Worm (Caenorhabditis elegans) whole organism, mixed stage, embryonic: ENCODE measurements around the gene fbxa-62.

Experiments
- blmp-1 ChIP-seq: fragments of 150-350 bp; optimal IDR thresholded peaks from 2 replicates; lab custom pipeline; 2014; ENCODE audit warnings: missing biosample characterization, missing genetic modification characterization
- ceh-39 ChIP-seq: fragments of 150-350 bp; optimal IDR thresholded peaks from 2 replicates; lab custom pipeline; 2014; ENCODE audit warnings: missing biosample characterization, missing genetic modification characterization
- cnd-1 ChIP-seq: fragments of 200-800 bp; sonication (Bioruptor generic); optimal IDR thresholded peaks from 2 replicates; lab custom pipeline; 2018; ENCODE audit warnings: mild to moderate bottlenecking, missing genetic modification characterization, missing compliant biosample characterization
- lsy-2 ChIP-seq: fragments of 150-350 bp; optimal IDR thresholded peaks from 2 replicates; lab custom pipeline; 2014; ENCODE audit warnings: missing biosample characterization, missing genetic modification characterization
- mls-2 ChIP-seq: sonication (generic microtip); optimal IDR thresholded peaks from 2 replicates; lab custom pipeline; 2016; ENCODE audit warnings: mild to moderate bottlenecking, missing genetic modification characterization, moderate library complexity, missing compliant biosample characterization
- nhr-12 ChIP-seq: fragments of 150-350 bp; optimal IDR thresholded peaks from 2 replicates; lab custom pipeline; 2014; ENCODE audit warnings: missing biosample characterization, missing genetic modification characterization
- nhr-28 ChIP-seq: fragments of 150-350 bp; optimal IDR thresholded peaks from 2 replicates; lab custom pipeline; 2014; ENCODE audit warnings: missing biosample characterization, missing genetic modification characterization
- pha-4 ChIP-seq: fragments of 150-350 bp; optimal IDR thresholded peaks from 2 replicates; lab custom pipeline; 2018; ENCODE audit warnings: missing biosample characterization, missing genetic modification reagents, missing genetic modification characterization
- snpc-4 ChIP-seq: fragments of 150-350 bp; optimal IDR thresholded peaks from 2 replicates; lab custom pipeline; 2014; ENCODE audit warnings: missing biosample characterization, missing genetic modification characterization
- unc-39 ChIP-seq: fragments of 150-350 bp; optimal IDR thresholded peaks from 2 replicates; lab custom pipeline; 2014; ENCODE audit warnings: missing biosample characterization, missing genetic modification characterization
- zip-8 ChIP-seq: fragments of 150-350 bp; optimal IDR thresholded peaks from 2 replicates; lab custom pipeline; 2014; ENCODE audit warnings: missing biosample characterization, missing genetic modification characterization
- ztf-11 ChIP-seq: fragments of 150-350 bp; optimal IDR thresholded peaks from 2 replicates; lab custom pipeline; 2014; ENCODE audit warnings: missing biosample characterization, missing genetic modification characterization

DNA sequence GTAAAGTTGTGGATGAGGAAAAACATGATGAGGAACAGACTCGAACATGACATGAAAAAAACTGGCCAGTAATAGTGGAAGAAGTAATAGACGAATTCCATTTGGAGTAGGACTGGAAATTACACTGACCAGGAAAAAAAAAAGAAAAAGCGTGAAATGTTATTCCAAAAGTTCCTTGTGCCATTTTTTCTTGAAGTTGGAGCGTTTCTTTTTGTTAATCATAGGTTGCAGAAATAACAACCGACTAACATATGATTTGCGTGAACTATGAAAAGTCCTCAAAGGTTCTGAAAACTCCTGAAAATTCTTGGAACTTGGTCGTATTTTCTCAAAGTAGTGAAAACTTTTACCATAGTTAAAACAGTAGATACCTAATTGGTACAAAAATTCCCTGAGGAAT is 18.2 kb downstream of the fbxa-62 start, which contains the start of gene srd-67:
- no peak for TF ChIP-seq pha-4 (tag; lab: Kevin White, UChicago)
- TF ChIP-seq mls-2 = no peak
- TF ChIP-seq lsy-2 (tag; lab: Kevin White, UChicago) = no peak
- no peak for TF ChIP-seq unc-39 (tag; lab: Kevin White, UChicago)
- TF ChIP-seq nhr-28 (tag; lab: Kevin White, UChicago) = no peak
- TF ChIP-seq snpc-4 (tag; lab: Kevin White, UChicago) = no peak
- TF ChIP-seq ztf-11 = no peak
- no peak for TF ChIP-seq blmp-1 (tag; lab: Kevin White, UChicago)
- TF ChIP-seq ceh-39 (tag; lab: Kevin White, UChicago) = no peak
- TF ChIP-seq nhr-12 (tag; lab: Kevin White, UChicago) = no peak
- TF ChIP-seq zip-8 (tag; lab: Kevin White, UChicago) = no peak
- TF ChIP-seq cnd-1 (tag; lab: Kevin White, UChicago) = no peak
